Fruit fly (Drosophila melanogaster) whole organism, wandering third instar larva: ENCODE measurements around the gene capu.

Experiments
- CG32264 ChIP-seq: fragments of 200-800 bp; sonication (Bioruptor generic); optimal IDR thresholded peaks from 2 replicates; lab custom pipeline; 2016; ENCODE audit warnings: missing biosample characterization, missing genetic modification characterization
- Jra ChIP-seq: sonication (Bioruptor generic); optimal IDR thresholded peaks from 2 replicates; lab custom pipeline; 2016; ENCODE audit warnings: missing biosample characterization, missing genetic modification characterization
- N ChIP-seq: fragments of >200 bp; optimal IDR thresholded peaks from 2 replicates; lab custom pipeline; 2018; ENCODE audit warnings: missing biosample characterization, missing external identifiers, missing genetic modification characterization
- OdsH ChIP-seq: fragments of 200-800 bp; sonication (Bioruptor generic); optimal IDR thresholded peaks from 2 replicates; lab custom pipeline; 2016; ENCODE audit warnings: missing biosample characterization, mild to moderate bottlenecking, missing genetic modification characterization
- Sp1 ChIP-seq: fragments of 200-800 bp; sonication (Bioruptor generic); optimal IDR thresholded peaks from 3 replicates; lab custom pipeline; 2019; ENCODE audit warnings: missing biosample characterization, mild to moderate bottlenecking, missing genetic modification characterization, moderate library complexity
- Vsx2 ChIP-seq: fragments of 200-300, 225-300 bp; sonication (Bioruptor generic); optimal IDR thresholded peaks from 2 replicates; lab custom pipeline; 2018; ENCODE audit warnings: missing biosample characterization, missing genetic modification characterization; ENCODE audit not compliant: partially characterized antibody
- dmrt93B ChIP-seq: fragments of 200-800 bp; sonication (Bioruptor generic); optimal IDR thresholded peaks from 2 replicates; lab custom pipeline; 2018; ENCODE audit warnings: missing biosample characterization, mild to moderate bottlenecking, missing genetic modification characterization
- jim ChIP-seq: fragments of 175-275, 200-325 bp; sonication (Bioruptor generic); optimal IDR thresholded peaks from 2 replicates; lab custom pipeline; 2016; ENCODE audit warnings: missing biosample characterization, mild to moderate bottlenecking, missing genetic modification characterization
- pan ChIP-seq: fragments of >200 bp; optimal IDR thresholded peaks from 2 replicates; lab custom pipeline; 2017
- psq ChIP-seq: fragments of 200-800 bp; sonication (Bioruptor generic); optimal IDR thresholded peaks from 3 replicates; lab custom pipeline; 2017; ENCODE audit warnings: missing biosample characterization, mild to moderate bottlenecking, missing genetic modification characterization, moderate library complexity
- tai ChIP-seq: sonication (Bioruptor generic); optimal IDR thresholded peaks from 2 replicates; lab custom pipeline; 2016; ENCODE audit warnings: missing biosample characterization, missing genetic modification characterization

dm6 chr2L:3858118-3858517 is 44.5 kb downstream of the capu start:
- TF ChIP-seq pan (lab: Kevin White, UChicago) (no peak), CG32264 (no peak), OdsH (GFP tag; lab: Kevin White, UChicago) (peak; percentile 38), N (GFP tag; lab: Kevin White, UChicago) (no peak), Vsx2 (GFP tag; lab: Kevin White, UChicago) (no peak), psq (GFP tag; lab: Kevin White, UChicago) (peak; percentile 22), Sp1 (GFP tag; lab: Kevin White, UChicago) (peak; percentile 34), tai (GFP tag; lab: Kevin White, UChicago) (peak; percentile 29), jim (GFP tag; lab: Kevin White, UChicago) (no peak), dmrt93B (GFP tag; lab: Kevin White, UChicago) (no peak), Jra (GFP tag; lab: Kevin White, UChicago) (no peak)
